Worm (Caenorhabditis elegans) whole organism, L3 larva: ENCODE results near the gene gpb-1.
A peak's percentile ranks its signal among the peaks of the same experiment; 100 is the strongest.

Experiments used
- ZK546.5 ChIP-seq: sonication (generic microtip); optimal IDR thresholded peaks from 2 replicates; lab custom pipeline; 2017; ENCODE audit warnings: missing biosample characterization, missing genetic modification characterization
- aly-2 ChIP-seq: fragments of 150-350 bp; optimal IDR thresholded peaks from 2 replicates; lab custom pipeline; 2014; ENCODE audit warnings: missing biosample characterization, missing genetic modification characterization
- ceh-16 ChIP-seq: sonication (generic microtip); optimal IDR thresholded peaks from 2 replicates; lab custom pipeline; 2017; ENCODE audit warnings: missing biosample characterization, missing genetic modification characterization
- ceh-28 ChIP-seq: fragments of 150-350 bp; optimal IDR thresholded peaks from 2 replicates; lab custom pipeline; 2014; ENCODE audit warnings: missing biosample characterization, missing genetic modification reagents, missing genetic modification characterization
- ceh-82 ChIP-seq: fragments of 150-350 bp; optimal IDR thresholded peaks from 2 replicates; lab custom pipeline; 2014; ENCODE audit warnings: missing biosample characterization, missing genetic modification characterization
- ceh-9 ChIP-seq: sonication (generic microtip); optimal IDR thresholded peaks from 2 replicates; lab custom pipeline; 2018; ENCODE audit warnings: missing biosample characterization, missing genetic modification characterization
- daf-12 ChIP-seq: fragments of 150-350 bp; optimal IDR thresholded peaks from 2 replicates; lab custom pipeline; 2014; ENCODE audit warnings: missing biosample characterization, missing genetic modification reagents, missing genetic modification characterization
- egl-27 ChIP-seq: sonication (generic microtip); optimal IDR thresholded peaks from 4 replicates; lab custom pipeline; 2017; ENCODE audit warnings: missing biosample characterization, missing genetic modification reagents, missing genetic modification characterization
- egl-5 ChIP-seq: fragments of 150-350 bp; optimal IDR thresholded peaks from 2 replicates; lab custom pipeline; 2017; ENCODE audit warnings: missing biosample characterization, missing genetic modification reagents, missing genetic modification characterization, inconsistent platforms
- elt-1 ChIP-seq: fragments of 150-350 bp; optimal IDR thresholded peaks from 2 replicates; lab custom pipeline; 2014; ENCODE audit warnings: missing biosample characterization, missing genetic modification characterization
- elt-2 ChIP-seq: sonication (generic microtip); optimal IDR thresholded peaks from 2 replicates; lab custom pipeline; 2016; ENCODE audit warnings: missing genetic modification reagents, mild to moderate bottlenecking, missing genetic modification characterization, missing compliant biosample characterization
- elt-3 ChIP-seq, 3 experiments: fragments of 150-350 bp in 1 of 3; sonication (generic microtip) in 2 of 3; optimal IDR thresholded peaks; 2 replicates in 2 of 3; 4 replicates in 1 of 3; lab custom pipeline; 2014 to 2017; ENCODE audit warnings: missing biosample characterization in 3 of 3, missing genetic modification characterization in 3 of 3
- eor-1 ChIP-seq, 2 experiments: fragments of 150-350 bp; optimal IDR thresholded peaks; 2 replicates each; lab custom pipeline; 2014 to 2018; ENCODE audit warnings: missing biosample characterization in 2 of 2, missing genetic modification characterization in 2 of 2
- fkh-10 ChIP-seq: sonication (generic microtip); optimal IDR thresholded peaks from 2 replicates; lab custom pipeline; 2017; ENCODE audit warnings: missing biosample characterization, missing genetic modification reagents, missing genetic modification characterization
- fos-1 ChIP-seq: fragments of 150-350 bp; optimal IDR thresholded peaks from 2 replicates; lab custom pipeline; 2014; ENCODE audit warnings: missing biosample characterization, missing genetic modification characterization
- lin-39 ChIP-seq: fragments of 150-350 bp; optimal IDR thresholded peaks from 2 replicates; lab custom pipeline; 2018; ENCODE audit warnings: missing biosample characterization, missing genetic modification reagents, missing genetic modification characterization
- lsy-12 ChIP-seq: sonication (generic microtip); optimal IDR thresholded peaks from 2 replicates; lab custom pipeline; 2016; ENCODE audit warnings: mild to moderate bottlenecking, missing genetic modification characterization, missing compliant biosample characterization
- mdl-1 ChIP-seq: fragments of 150-350 bp; optimal IDR thresholded peaks from 2 replicates; lab custom pipeline; 2014; ENCODE audit warnings: missing biosample characterization, missing genetic modification characterization
- mml-1 ChIP-seq: fragments of 150-350 bp; sonication (generic microtip); optimal IDR thresholded peaks from 3 replicates; lab custom pipeline; 2014; ENCODE audit warnings: missing biosample characterization, missing genetic modification characterization
- nfya-1 ChIP-seq: sonication (generic microtip); optimal IDR thresholded peaks from 2 replicates; lab custom pipeline; 2017; ENCODE audit warnings: missing genetic modification characterization, mild to moderate bottlenecking, missing compliant biosample characterization, antibody characterized with exemption, moderate library complexity; ENCODE audit not compliant: insufficient read depth
- nhr-23 ChIP-seq: fragments of 150-350 bp; optimal IDR thresholded peaks from 2 replicates; lab custom pipeline; 2014; ENCODE audit warnings: missing biosample characterization, missing genetic modification reagents, missing genetic modification characterization
- nhr-237 ChIP-seq: fragments of 150-350 bp; optimal IDR thresholded peaks from 2 replicates; lab custom pipeline; 2014; ENCODE audit warnings: missing biosample characterization, missing genetic modification characterization
- nhr-25 ChIP-seq: sonication (generic microtip); optimal IDR thresholded peaks from 2 replicates; lab custom pipeline; 2017; ENCODE audit warnings: missing biosample characterization, missing genetic modification characterization
- nhr-43 ChIP-seq: sonication (generic microtip); optimal IDR thresholded peaks from 2 replicates; lab custom pipeline; 2016; ENCODE audit warnings: mild to moderate bottlenecking, missing genetic modification characterization, missing compliant biosample characterization; ENCODE audit not compliant: poor library complexity, severe bottlenecking
- nhr-67 ChIP-seq: fragments of 150-350 bp; optimal IDR thresholded peaks from 2 replicates; lab custom pipeline; 2014; ENCODE audit warnings: missing biosample characterization, missing genetic modification characterization
- nhr-76 ChIP-seq: fragments of 150-350 bp; sonication (generic microtip); optimal IDR thresholded peaks from 5 replicates; lab custom pipeline; 2014; ENCODE audit warnings: missing biosample characterization, missing genetic modification characterization
- nhr-77 ChIP-seq: fragments of 150-350 bp; optimal IDR thresholded peaks from 2 replicates; lab custom pipeline; 2014; ENCODE audit warnings: missing biosample characterization, missing genetic modification characterization
- pha-4 ChIP-seq: fragments of 150-350 bp; optimal IDR thresholded peaks from 2 replicates; lab custom pipeline; 2014; ENCODE audit warnings: missing biosample characterization, missing genetic modification reagents, missing genetic modification characterization
- pqm-1 ChIP-seq: fragments of 150-350 bp; optimal IDR thresholded peaks from 2 replicates; lab custom pipeline; 2017; ENCODE audit warnings: missing biosample characterization, missing genetic modification characterization, inconsistent platforms
- sea-2 ChIP-seq: fragments of 150-350 bp; sonication (generic microtip); optimal IDR thresholded peaks from 4 replicates; lab custom pipeline; 2014; ENCODE audit warnings: missing biosample characterization, missing genetic modification reagents, missing genetic modification characterization
- snpc-4 ChIP-seq: fragments of 150-350 bp; optimal IDR thresholded peaks from 2 replicates; lab custom pipeline; 2014; ENCODE audit warnings: missing biosample characterization, missing genetic modification characterization
- unc-39 ChIP-seq: sonication (generic microtip); optimal IDR thresholded peaks from 4 replicates; lab custom pipeline; 2017; ENCODE audit warnings: missing biosample characterization, missing genetic modification characterization
- unc-62 ChIP-seq: fragments of 150-350 bp; sonication (generic microtip); optimal IDR thresholded peaks from 4 replicates; lab custom pipeline; 2014; ENCODE audit warnings: missing biosample characterization, missing genetic modification reagents, missing genetic modification characterization
- zag-1 ChIP-seq: fragments of 150-350 bp; optimal IDR thresholded peaks from 2 replicates; lab custom pipeline; 2014; ENCODE audit warnings: missing biosample characterization, missing genetic modification characterization
- ztf-11 ChIP-seq: fragments of 150-350 bp; optimal IDR thresholded peaks from 2 replicates; lab custom pipeline; 2014; ENCODE audit warnings: missing biosample characterization, missing genetic modification characterization
- ztf-4 ChIP-seq: fragments of 150-350 bp; optimal IDR thresholded peaks from 2 replicates; lab custom pipeline; 2014; ENCODE audit warnings: missing biosample characterization, missing genetic modification characterization

Gene gpb-1

DNA sequence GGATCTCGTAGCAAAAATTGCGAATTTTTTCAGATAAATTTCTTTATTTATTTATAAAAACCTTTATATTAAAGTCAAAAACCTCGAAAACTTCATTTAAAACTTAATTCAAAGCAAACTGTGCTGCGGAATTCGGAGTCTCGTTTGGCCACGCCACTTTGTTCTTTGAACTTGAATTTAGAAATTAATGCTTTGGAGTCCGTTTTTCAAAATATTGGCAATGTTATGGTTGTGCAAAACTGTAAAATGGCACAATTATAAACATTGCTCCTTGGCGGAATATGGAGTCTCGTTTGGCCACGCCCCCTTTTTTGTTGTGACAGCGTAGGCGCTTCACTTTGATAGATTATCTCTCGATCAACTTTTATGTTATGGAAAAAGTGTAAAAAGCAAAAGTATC, 28.9 kb downstream of the gpb-1 start:
- no peak for TF ChIP-seq pqm-1 (tag; lab: Kevin White, UChicago)
- TF ChIP-seq egl-27 (tag; lab: Kevin White, UChicago), result no peak

DNA sequence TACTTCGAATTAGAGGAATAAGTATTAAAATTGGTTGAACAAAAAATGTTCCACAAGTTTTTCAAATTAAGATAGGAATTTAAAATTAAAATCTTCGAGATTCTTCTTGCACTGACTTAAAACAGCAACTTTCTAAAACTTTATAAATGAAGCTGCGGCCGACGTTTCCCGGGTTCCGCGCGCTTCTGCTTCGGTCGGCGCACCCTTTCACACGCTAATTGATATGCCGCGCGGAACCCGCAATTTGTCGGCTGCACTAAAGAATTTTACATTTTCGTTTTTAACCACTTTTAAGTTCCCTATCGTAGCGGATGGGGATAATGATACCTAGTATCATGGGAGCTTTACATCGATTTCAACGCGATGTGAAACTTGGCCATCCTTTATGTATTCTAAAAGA, 33.7 kb downstream of the gpb-1 start:
- TF ChIP-seq lsy-12 (tag; lab: Kevin White, UChicago), result no peak
- TF ChIP-seq nhr-237, result no peak
- TF ChIP-seq snpc-4, result peak; percentile 50
- no peak for TF ChIP-seq ZK546.5 (tag; lab: Kevin White, UChicago)
- TF ChIP-seq elt-2 (tag; lab: Kevin White, UChicago), result no peak

DNA sequence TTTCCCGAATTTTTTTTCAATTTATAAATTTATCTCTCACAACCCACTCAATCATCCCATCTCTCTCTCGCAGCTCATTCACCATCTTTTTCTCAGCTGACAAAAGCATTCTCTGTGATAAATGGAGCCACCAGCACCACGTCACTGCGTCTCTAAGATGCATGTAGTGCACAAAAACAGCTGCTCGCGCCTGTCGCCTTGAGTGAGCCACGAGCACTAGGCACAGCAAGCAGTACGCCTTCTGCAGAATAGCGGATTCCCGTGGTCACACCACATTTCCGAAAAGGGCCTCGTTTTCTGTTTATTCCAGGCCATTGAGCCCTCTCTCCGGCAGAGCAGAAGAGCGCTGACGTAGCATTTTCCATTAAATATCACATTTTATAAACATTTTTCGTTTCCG, 34.8 kb downstream of the gpb-1 start, which contains the start of gene F13D12.10:
Gene F13D12.10, plus strand, starts transcription at position 231 of the 400 bp plus-strand sequence.
- TF ChIP-seq nfya-1 (peak; percentile 14), elt-1 (tag; lab: Kevin White, UChicago) (no peak), ztf-4 (tag; lab: Kevin White, UChicago) (no peak), lin-39 (peak; percentile 55), ceh-28 (tag; lab: Kevin White, UChicago) (no peak)

DNA sequence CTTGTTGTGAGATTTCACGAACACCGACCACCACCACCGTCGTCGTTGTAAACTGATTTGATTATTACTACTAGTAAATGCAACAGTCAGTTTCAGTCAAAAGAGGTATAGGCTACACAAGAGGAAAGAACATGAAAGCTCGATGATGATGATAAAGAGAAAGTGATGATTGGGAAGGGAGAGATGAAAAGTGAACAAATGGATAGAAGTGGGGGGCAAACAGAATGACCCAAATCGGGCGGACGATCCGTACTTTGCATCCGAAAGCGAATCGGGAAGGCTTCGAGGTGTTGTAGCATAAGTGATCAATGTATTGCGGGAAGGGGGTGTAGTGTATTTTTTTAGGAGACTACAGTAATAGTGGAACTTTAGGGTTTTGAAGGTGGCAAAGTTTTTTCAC, 37.6 kb downstream of the gpb-1 start:
- TF ChIP-seq nhr-43 (tag; lab: Kevin White, UChicago) (no peak), zag-1 (tag; lab: Kevin White, UChicago) (no peak), aly-2 (tag; lab: Kevin White, UChicago) (no peak), elt-2 (tag; lab: Kevin White, UChicago) (no peak), ztf-11 (tag; lab: Kevin White, UChicago) (no peak), mml-1 (tag; lab: Kevin White, UChicago) (no peak), elt-3 (tag; optimal IDR thresholded peaks at IDR 0.05; lab: Kevin White, UChicago) (no peak)

DNA sequence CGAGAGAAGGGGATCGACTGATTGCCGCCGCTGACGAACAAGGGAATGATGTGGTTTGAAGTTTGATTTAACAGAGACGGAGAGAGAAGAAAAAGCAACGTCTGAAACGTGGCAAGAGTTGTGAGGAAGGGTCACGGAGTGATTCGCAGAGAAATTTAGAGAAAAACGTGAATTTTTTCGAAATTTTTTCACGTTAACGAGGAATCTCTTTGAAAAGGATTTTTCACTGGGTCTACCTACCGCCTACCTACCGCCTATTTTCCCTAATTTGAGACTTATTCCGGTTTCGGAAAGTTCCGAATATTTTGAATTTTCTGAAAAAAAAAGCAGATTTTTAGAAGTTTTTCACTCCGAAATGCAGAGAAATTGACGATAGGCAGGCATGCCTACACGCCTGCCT, 38.9 kb downstream of the gpb-1 start, which contains the start of gene fcmt-1:
Gene fcmt-1, minus strand, starts transcription at position 101 of the 400 bp plus-strand sequence.
- no peak for TF ChIP-seq pha-4 (tag; lab: Kevin White, UChicago)
- no peak for TF ChIP-seq ceh-9 (tag; lab: Kevin White, UChicago)

DNA sequence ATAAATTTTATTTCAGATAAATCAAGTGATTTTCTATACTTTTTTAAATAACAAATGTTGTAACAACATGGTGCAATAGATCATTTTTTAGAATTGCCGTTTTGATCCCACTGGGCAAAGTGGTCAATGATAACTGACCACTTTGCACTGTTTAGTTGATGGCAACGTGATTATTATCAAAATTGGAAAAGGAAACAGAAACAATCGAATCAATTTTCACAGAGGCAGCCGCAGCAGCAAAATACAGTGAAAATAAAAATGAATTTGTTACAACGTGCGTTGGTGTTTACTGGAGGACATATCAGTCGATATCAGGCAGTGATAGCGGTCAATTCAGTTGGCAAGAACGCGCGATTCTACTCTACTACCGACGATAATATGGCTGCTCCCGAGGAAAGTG, 42.6 kb downstream of the gpb-1 start, which contains the start of gene VF13D12L.3:
Gene VF13D12L.3, plus strand, starts transcription at position 223 of the 400 bp plus-strand sequence.
- TF ChIP-seq unc-62 (GFP tag; lab: Kevin White, UChicago), result no peak
- TF ChIP-seq unc-39 (tag; lab: Kevin White, UChicago), result no peak
- TF ChIP-seq ztf-4 (tag; lab: Kevin White, UChicago), result no peak
- peak; percentile 5 for TF ChIP-seq elt-2 (tag; lab: Kevin White, UChicago)
- no peak for TF ChIP-seq nhr-23
- TF ChIP-seq nhr-237, result no peak
- TF ChIP-seq nhr-43 (tag; lab: Kevin White, UChicago), result no peak
- no peak for TF ChIP-seq egl-5
- no peak for TF ChIP-seq ceh-82
- TF ChIP-seq ceh-9 (tag; lab: Kevin White, UChicago), result no peak
- no peak for TF ChIP-seq nhr-67 (tag; lab: Kevin White, UChicago)
- no peak for TF ChIP-seq ceh-16 (tag; lab: Kevin White, UChicago)
- peak; percentile 45 for TF ChIP-seq pqm-1 (tag; lab: Kevin White, UChicago)
- TF ChIP-seq nhr-76, result peak; percentile 42
- no peak for TF ChIP-seq nhr-77
- no peak for TF ChIP-seq eor-1 (tag; optimal IDR thresholded peaks at IDR 0.05; lab: Kevin White, UChicago)
- TF ChIP-seq fkh-10 (GFP tag; lab: Kevin White, UChicago), result no peak

DNA sequence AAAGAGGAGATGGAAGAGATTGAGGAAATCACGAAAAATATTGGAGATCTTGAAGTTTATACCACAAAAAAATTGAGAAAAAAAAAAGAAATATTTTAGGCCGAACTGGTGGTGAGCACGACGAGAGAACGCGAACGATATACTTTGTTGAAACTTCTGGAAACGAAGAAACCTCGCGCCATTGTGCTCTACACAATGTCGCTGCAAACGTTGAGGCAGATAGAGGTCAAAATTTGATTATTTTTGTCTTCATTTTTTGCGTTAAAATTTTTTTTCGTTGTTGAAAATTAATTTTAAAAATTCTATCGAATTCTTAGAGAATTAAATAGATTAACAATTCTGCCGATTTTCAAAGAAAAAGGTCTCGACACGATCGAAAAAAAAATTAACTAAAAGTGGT, 47.8 kb downstream of the gpb-1 start:
- TF ChIP-seq zag-1 (tag; lab: Kevin White, UChicago) (no peak), sea-2 (GFP tag; lab: Kevin White, UChicago) (no peak), ceh-82 (no peak), nhr-25 (tag; lab: Kevin White, UChicago) (no peak), mdl-1 (tag; lab: Kevin White, UChicago) (no peak), unc-39 (tag; lab: Kevin White, UChicago) (no peak), fos-1 (tag; lab: Kevin White, UChicago) (no peak), daf-12 (no peak)
